Worm (Caenorhabditis elegans) whole organism, late embryonic: ENCODE results near the gene T02B11.8.
"Not testable (repeated sequence)": the region's sequence is repeated elsewhere in the genome, so short reads cannot be mapped to it uniquely, and the experiment has no call there.

Experiments used
- ceh-14 ChIP-seq: sonication (generic microtip); optimal IDR thresholded peaks from 2 replicates; lab custom pipeline; 2016; ENCODE audit warnings: missing genotype, missing genetic modification characterization, missing compliant biosample characterization
- fkh-10 ChIP-seq: fragments of 150-350 bp; optimal IDR thresholded peaks from 2 replicates; lab custom pipeline; 2014; ENCODE audit warnings: missing biosample characterization, missing genetic modification reagents, missing genetic modification characterization
- zip-5 ChIP-seq: sonication (generic microtip); optimal IDR thresholded peaks from 2 replicates; lab custom pipeline; 2016; ENCODE audit warnings: missing genetic modification characterization, missing compliant biosample characterization

DNA sequence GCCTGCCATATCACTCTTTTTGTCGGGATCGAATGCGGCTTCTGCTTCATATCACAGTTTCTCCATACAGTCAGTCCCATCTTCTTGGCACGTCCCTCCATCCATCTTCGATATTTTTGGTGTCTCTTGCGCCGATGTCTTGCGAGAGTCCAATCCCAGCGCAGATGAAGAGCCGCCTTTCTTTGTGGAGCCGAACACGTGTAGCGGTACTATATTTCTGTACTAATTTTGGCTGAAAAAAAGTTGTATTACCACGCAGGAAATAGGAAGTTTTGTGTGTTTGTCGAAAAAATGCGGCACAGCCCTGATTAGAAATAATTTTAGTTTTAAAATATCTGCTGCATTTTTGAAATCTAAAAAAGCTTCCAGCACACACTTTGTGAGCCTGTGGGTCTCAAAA is 35.3 kb downstream of the T02B11.8 start, which contains the start of gene K09C6.8:
- TF ChIP-seq fkh-10; ceh-14 (tag; lab: Kevin White, UChicago); zip-5: not testable (repeated sequence)
